Fruit fly (Drosophila melanogaster): ENCODE results near the gene CG13601.

The CG13601 gene

DNA sequence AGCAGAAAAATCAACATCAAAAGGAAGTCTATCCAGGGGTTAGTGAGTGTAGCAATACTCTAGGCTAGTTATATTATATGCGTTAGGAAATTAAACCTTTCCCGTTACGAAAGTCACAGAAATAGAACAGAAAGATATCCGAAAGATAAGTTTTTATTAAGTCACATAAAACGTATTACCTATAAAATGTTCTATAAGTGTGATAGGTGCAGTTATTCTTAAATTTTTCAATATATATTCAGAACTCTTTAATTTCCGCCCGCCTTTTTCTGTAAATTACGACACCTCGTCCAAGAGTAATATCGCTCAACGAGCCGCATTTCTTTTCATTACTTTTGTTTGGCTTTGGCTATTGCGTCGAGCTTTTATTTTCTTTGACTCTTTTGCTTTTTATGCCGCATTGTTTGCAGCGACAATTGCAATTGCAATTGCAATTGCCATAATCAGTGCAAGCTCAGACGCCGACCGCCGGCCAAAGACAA is 49.1 kb downstream of the CG13601 start (continued):
- TF ChIP-seq fkh (GFP tag; optimal IDR thresholded peaks at IDR 0.05) (no peak), cyc (GFP tag; optimal IDR thresholded peaks at IDR 0.05) (no peak), CG3919 (GFP tag; optimal IDR thresholded peaks at IDR 0.05) (no peak), CG32006 (GFP tag; optimal IDR thresholded peaks at IDR 0.05) (peak; percentile 90), fd85E (GFP tag; optimal IDR thresholded peaks at IDR 0.05) (no peak), CG16779 (tag; optimal IDR thresholded peaks at IDR 0.05) (no peak), CG15336 (GFP tag; IDR thresholded peaks at IDR 0.05) (peak; percentile 44; the same call in 1 of the 2 replicates), Sox102F (GFP tag; optimal IDR thresholded peaks at IDR 0.05) (no peak), CG8119 (GFP tag; IDR thresholded peaks at IDR 0.05) (peak; percentile 70), dsx (GFP tag; optimal IDR thresholded peaks at IDR 0.05; ENCODE audit: poor library complexity, severe bottlenecking) (no peak), CG8632 (GFP tag; optimal IDR thresholded peaks at IDR 0.05) (peak; percentile 43), CG4318 (GFP tag; optimal IDR thresholded peaks at IDR 0.05) (peak; percentile 71), topi (GFP tag; optimal IDR thresholded peaks at IDR 0.05) (peak; percentile 24), Eip78C (GFP tag) (peak; percentile 86), Ets21C (GFP tag; optimal IDR thresholded peaks at IDR 0.05) (no peak), CG34406 (GFP tag; optimal IDR thresholded peaks at IDR 0.05) (no peak), Eip93F (GFP tag; optimal IDR thresholded peaks at IDR 0.05) (no peak), Eip75B (GFP tag; optimal IDR thresholded peaks at IDR 0.05) (peak; percentile 34), Gug (GFP tag; IDR thresholded peaks at IDR 0.05) (no peak), Smox (GFP tag; optimal IDR thresholded peaks at IDR 0.05) (no peak), CG10669 (GFP tag; optimal IDR thresholded peaks at IDR 0.05) (peak; percentile 52), CG11902 (GFP tag; optimal IDR thresholded peaks at IDR 0.05) (no peak), fd59A (GFP tag; optimal IDR thresholded peaks at IDR 0.05) (peak; percentile 60), lz (GFP tag; optimal IDR thresholded peaks at IDR 0.05) (no peak), svp (GFP tag) (no peak), pdm3 (GFP tag; optimal IDR thresholded peaks at IDR 0.05) (peak; percentile 49), CG1621 (tag; optimal IDR thresholded peaks at IDR 0.05) (no peak), CG6163 (GFP tag; IDR thresholded peaks at IDR 0.05) (no peak)

DNA sequence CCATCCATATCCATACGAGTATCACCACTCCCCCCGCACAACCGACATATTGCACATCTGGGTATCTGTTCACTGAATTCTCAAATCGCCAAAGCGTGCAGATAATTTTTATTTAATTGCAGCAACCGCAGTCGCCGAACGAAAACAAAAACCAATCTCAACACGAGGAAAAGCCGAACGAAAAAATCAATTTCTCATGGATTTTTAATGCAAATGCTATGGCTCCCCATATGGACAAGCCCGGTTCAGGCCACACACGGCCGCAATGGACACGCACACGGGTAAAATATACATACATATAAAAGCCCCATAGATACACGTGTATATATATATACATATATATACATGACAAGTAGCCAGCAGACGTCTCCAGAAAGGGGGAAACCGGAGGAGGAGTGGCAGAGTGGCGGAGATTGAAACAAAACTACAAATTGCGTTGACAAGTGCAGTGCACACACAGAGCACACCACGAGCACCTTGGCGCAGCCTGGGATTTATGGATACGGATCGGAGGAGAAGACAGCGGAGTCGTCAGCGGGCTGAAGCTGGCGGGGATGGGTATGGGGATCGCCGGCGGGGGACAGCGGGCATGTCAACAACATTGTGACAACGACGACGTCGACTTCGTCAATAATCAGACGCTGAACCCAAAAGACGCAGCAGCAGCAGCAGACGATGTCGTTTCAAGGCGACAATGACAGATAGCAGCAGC is 49.7 kb downstream of the CG13601 start:
- no peak for TF ChIP-seq dac (GFP tag; optimal IDR thresholded peaks at IDR 0.05)
- no peak for TF ChIP-seq CG6276 (GFP tag; optimal IDR thresholded peaks at IDR 0.05)
- no peak for TF ChIP-seq Sox15 (GFP tag; optimal IDR thresholded peaks at IDR 0.05)
- TF ChIP-seq CG34406 (GFP tag; optimal IDR thresholded peaks at IDR 0.05), result no peak
- peak; percentile 53 for TF ChIP-seq CG9139 (GFP tag; optimal IDR thresholded peaks at IDR 0.05)
- no peak for TF ChIP-seq esn (GFP tag; optimal IDR thresholded peaks at IDR 0.05)
- no peak for TF ChIP-seq cyc (GFP tag; optimal IDR thresholded peaks at IDR 0.05)
- no peak for TF ChIP-seq Lpt (GFP tag; optimal IDR thresholded peaks at IDR 0.05)
- no peak for TF ChIP-seq vri (GFP tag; optimal IDR thresholded peaks at IDR 0.05)
- TF ChIP-seq CG11294 (GFP tag; IDR thresholded peaks at IDR 0.05), result no peak
- TF ChIP-seq CG6163 (GFP tag; IDR thresholded peaks at IDR 0.05), result peak; percentile 49
- TF ChIP-seq eg (GFP tag; IDR thresholded peaks at IDR 0.05), result peak; percentile 25; the same call in 1 of the 3 replicates
- no peak for TF ChIP-seq Met (GFP tag; optimal IDR thresholded peaks at IDR 0.05)
- no peak for TF ChIP-seq Eip78C (GFP tag)
- no peak for TF ChIP-seq CG15336 (GFP tag; IDR thresholded peaks at IDR 0.05)
- TF ChIP-seq CG8319 (GFP tag; optimal IDR thresholded peaks at IDR 0.05), result no peak
- peak; percentile 4 for TF ChIP-seq CG6854 (GFP tag; optimal IDR thresholded peaks at IDR 0.05)
- peak; percentile 62 for TF ChIP-seq fkh (GFP tag; optimal IDR thresholded peaks at IDR 0.05)
- no peak for TF ChIP-seq CG3919 (GFP tag; optimal IDR thresholded peaks at IDR 0.05)
- no peak for TF ChIP-seq Sox102F (GFP tag; optimal IDR thresholded peaks at IDR 0.05)
- TF ChIP-seq Eip75B (GFP tag; optimal IDR thresholded peaks at IDR 0.05), result no peak
- TF ChIP-seq CG10631 (GFP tag; optimal IDR thresholded peaks at IDR 0.05), result no peak
- TF ChIP-seq Ets96B (tag; optimal IDR thresholded peaks at IDR 0.05), result no peak
- peak; percentile 65 to 66 for TF ChIP-seq ss (GFP tag; optimal IDR thresholded peaks at IDR 0.05)
- TF ChIP-seq CG8632 (GFP tag; optimal IDR thresholded peaks at IDR 0.05), result no peak
- TF ChIP-seq net (GFP tag; optimal IDR thresholded peaks at IDR 0.05), result no peak
- TF ChIP-seq CG31627 (GFP tag; optimal IDR thresholded peaks at IDR 0.05), result no peak
- peak; percentile 98 for TF ChIP-seq dsx (GFP tag; optimal IDR thresholded peaks at IDR 0.05; ENCODE audit: poor library complexity, severe bottlenecking)
- TF ChIP-seq CG32006 (GFP tag; optimal IDR thresholded peaks at IDR 0.05), result no peak
- peak; percentile 92 for TF ChIP-seq svp (GFP tag)
- peak; percentile 48 for TF ChIP-seq CG1621 (tag; optimal IDR thresholded peaks at IDR 0.05)
- no peak for TF ChIP-seq CG6808 (GFP tag; optimal IDR thresholded peaks at IDR 0.05)
- TF ChIP-seq CG3032 (tag; optimal IDR thresholded peaks at IDR 0.05), result no peak
- TF ChIP-seq fd59A (GFP tag; optimal IDR thresholded peaks at IDR 0.05), result no peak
- no peak for TF ChIP-seq pdm3 (GFP tag; optimal IDR thresholded peaks at IDR 0.05)
- TF ChIP-seq fd85E (GFP tag; optimal IDR thresholded peaks at IDR 0.05), result no peak

All from whole organism, prepupa.